Worm (Caenorhabditis elegans): ENCODE measurements around the gene B0228.7.

B0228.7 gene

DNA sequence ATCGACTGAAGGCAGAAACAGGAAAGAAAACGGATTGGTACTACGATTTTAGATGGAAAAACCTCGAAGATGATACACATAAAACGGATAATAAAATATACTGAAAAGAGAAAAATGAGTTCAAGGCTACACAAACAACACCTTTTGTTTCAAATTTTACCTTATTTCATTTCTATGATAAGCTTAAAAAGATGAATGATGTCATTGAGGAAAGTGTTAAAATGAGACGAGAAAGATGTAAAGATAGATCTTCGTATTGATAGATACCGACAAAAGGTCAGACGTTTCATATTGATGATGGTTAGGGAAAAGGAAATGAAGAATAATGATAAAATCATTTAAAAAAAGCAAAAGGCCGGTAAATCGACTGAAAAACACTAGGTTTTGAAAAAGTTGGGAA lies 30.8 kb upstream of the B0228.7 start:
- no peak for TF ChIP-seq gmeb-2 (tag; optimal IDR thresholded peaks at IDR 0.05)
- TF ChIP-seq pha-2 (tag; optimal IDR thresholded peaks at IDR 0.05): no peak
- no peak for TF ChIP-seq pros-1 (tag; optimal IDR thresholded peaks at IDR 0.05)
- TF ChIP-seq ceh-2 (tag; optimal IDR thresholded peaks at IDR 0.05): no peak
- TF ChIP-seq hlh-6 (tag; optimal IDR thresholded peaks at IDR 0.05): no peak
- no peak for TF ChIP-seq ahr-1 (tag; optimal IDR thresholded peaks at IDR 0.05)
- no peak for TF ChIP-seq ztf-16 (tag; optimal IDR thresholded peaks at IDR 0.05)
- TF ChIP-seq ceh-6 (GFP tag; optimal IDR thresholded peaks at IDR 0.05): no peak
- TF ChIP-seq rnt-1 (tag; optimal IDR thresholded peaks at IDR 0.05): no peak
- no peak for TF ChIP-seq ceh-30 (tag; optimal IDR thresholded peaks at IDR 0.05)
- no peak for TF ChIP-seq eyg-1 (tag; optimal IDR thresholded peaks at IDR 0.05)
- TF ChIP-seq T23F11.4 (GFP tag; optimal IDR thresholded peaks at IDR 0.05): no peak
- TF ChIP-seq ceh-14 (tag; optimal IDR thresholded peaks at IDR 0.05): no peak
- no peak for TF ChIP-seq pha-4 (tag; optimal IDR thresholded peaks at IDR 0.05)
- no peak for TF ChIP-seq zip-5 (tag; optimal IDR thresholded peaks at IDR 0.05)

DNA sequence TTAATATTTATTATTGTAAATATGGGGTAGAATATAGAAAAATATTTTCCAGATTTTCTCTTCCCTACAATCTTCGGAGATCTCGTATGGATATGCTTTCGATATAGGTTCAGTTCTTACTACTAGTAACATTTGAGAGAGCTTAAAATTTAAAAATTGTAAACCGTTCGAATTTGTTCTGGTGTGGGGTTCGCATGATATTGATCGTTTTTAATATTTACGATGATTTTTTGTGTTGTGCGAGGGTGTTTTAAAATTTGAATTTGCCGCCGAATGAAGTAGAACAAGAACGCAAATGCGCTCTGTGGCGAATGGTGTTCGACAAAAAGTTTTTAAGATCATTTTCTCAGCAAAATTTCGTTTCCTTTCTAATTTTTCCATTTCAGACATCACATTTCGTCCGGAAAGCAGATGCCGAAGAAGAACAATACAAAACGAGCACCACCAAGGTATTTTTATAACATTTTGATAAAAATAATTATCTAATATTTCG lies 24.7 kb upstream of the B0228.7 start, which contains the start of gene skr-17:
Gene skr-17 (plus strand): TSS at position 51 of the 493 bp plus-strand sequence.
- no peak for TF ChIP-seq nfya-1 (tag; optimal IDR thresholded peaks at IDR 0.05)
- no peak for TF ChIP-seq lin-11 (tag; optimal IDR thresholded peaks at IDR 0.05)
- TF ChIP-seq ceh-34 (tag; optimal IDR thresholded peaks at IDR 0.05): no peak
- TF ChIP-seq ceh-30 (tag; optimal IDR thresholded peaks at IDR 0.05): no peak
- no peak for TF ChIP-seq pat-9 (tag; optimal IDR thresholded peaks at IDR 0.05)
- no peak for TF ChIP-seq K09A11.1 (tag; optimal IDR thresholded peaks at IDR 0.05; ENCODE audit: insufficient read depth)
- TF ChIP-seq nhr-11 (tag; optimal IDR thresholded peaks at IDR 0.05): no peak
- TF ChIP-seq lim-6 (tag; optimal IDR thresholded peaks at IDR 0.05): no peak

- TF ChIP-seq C38D4.7 (GFP tag; optimal IDR thresholded peaks at IDR 0.05) (no peak), pax-1 (tag; optimal IDR thresholded peaks at IDR 0.05) (no peak), hlh-13 (GFP tag; optimal IDR thresholded peaks at IDR 0.05) (no peak), pag-3 (tag; optimal IDR thresholded peaks at IDR 0.05; ENCODE audit: borderline replicate concordance) (no peak), ama-1 (optimal IDR thresholded peaks at IDR 0.05) (no peak), rnt-1 (tag; optimal IDR thresholded peaks at IDR 0.05) (no peak), lin-11 (tag; optimal IDR thresholded peaks at IDR 0.05) (no peak), ceh-14 (tag; optimal IDR thresholded peaks at IDR 0.05) (no peak), dve-1 (tag; optimal IDR thresholded peaks at IDR 0.05) (no peak), ahr-1 (tag; optimal IDR thresholded peaks at IDR 0.05) (no peak), pha-4 (tag; optimal IDR thresholded peaks at IDR 0.05) (no peak)
Observed at ce11 chrII:7781102-7781616, 22.3 kb upstream of the B0228.7 start, which contains the start of the genes snpc-1.1 and spdl-1. snpc-1.1 (minus strand) TSS chrII:7781301. spdl-1 (plus strand) TSS chrII:7781566.

ce11 chrII:7778273-7778672 lies 19.4 kb upstream of the B0228.7 start:
- TF ChIP-seq ceh-22 (tag; optimal IDR thresholded peaks at IDR 0.05): no peak
- TF ChIP-seq T23F11.4 (GFP tag; optimal IDR thresholded peaks at IDR 0.05): no peak
- TF ChIP-seq sox-4 (tag; optimal IDR thresholded peaks at IDR 0.05): no peak
- TF ChIP-seq odd-2 (tag; optimal IDR thresholded peaks at IDR 0.05): no peak
- no peak for TF ChIP-seq syd-9 (tag; optimal IDR thresholded peaks at IDR 0.05)
- TF ChIP-seq lim-6 (tag; optimal IDR thresholded peaks at IDR 0.05): no peak
- no peak for TF ChIP-seq pat-9 (tag; optimal IDR thresholded peaks at IDR 0.05)
- TF ChIP-seq pha-4 (tag; optimal IDR thresholded peaks at IDR 0.05): no peak
- no peak for TF ChIP-seq nfya-1 (tag; optimal IDR thresholded peaks at IDR 0.05)
- no peak for TF ChIP-seq ceh-45 (GFP tag; IDR thresholded peaks at IDR 0.05)

Measured in whole organism, late embryonic.